Worm (Caenorhabditis elegans) whole organism, early embryonic: ENCODE data around the gene Y62E10A.23.

ENCODE experiments used
- hnd-1 ChIP-seq: sonication (generic microtip); optimal IDR thresholded peaks from 2 replicates; lab custom pipeline; 2016; ENCODE audit warnings: missing genetic modification characterization, missing compliant biosample characterization
- sea-1 ChIP-seq: fragments of 200-800 bp; sonication (Bioruptor generic); conservative IDR thresholded peaks from 2 replicates; pipeline ENCODE4 v1.3.6; 2022; ENCODE audit warnings: missing genetic modification characterization, missing compliant biosample characterization

- TF ChIP-seq hnd-1 (tag; lab: Kevin White, UChicago) = no peak
- no peak for TF ChIP-seq sea-1 (GFP tag; lab: Robert Waterston, UW)
Measured at ce11 chrIV:13381823-13382222, 4.3 kb upstream of the Y62E10A.23 start, which contains the start of gene emc-3.
